Worm (Caenorhabditis elegans): ENCODE data around the gene srab-20.

Gene srab-20

ce11 chrV:3428697-3429096 is at the start of gene srab-20:
Gene srab-20, plus strand, starts transcription at chrV:3428997.
- TF ChIP-seq nhr-237 (tag; optimal IDR thresholded peaks at IDR 0.05), result no peak
- no peak for TF ChIP-seq ama-1 (optimal IDR thresholded peaks at IDR 0.05)
- no peak for TF ChIP-seq isw-1 (GFP tag; IDR thresholded peaks at IDR 0.05)
- no peak for TF ChIP-seq lin-35 (GFP tag; optimal IDR thresholded peaks at IDR 0.05)
- TF ChIP-seq mef-2 (tag; optimal IDR thresholded peaks at IDR 0.05), result no peak
- TF ChIP-seq snpc-4 (tag; optimal IDR thresholded peaks at IDR 0.05), result no peak
- TF ChIP-seq rnt-1 (tag; optimal IDR thresholded peaks at IDR 0.05), result no peak
- no peak for TF ChIP-seq vab-15 (tag; optimal IDR thresholded peaks at IDR 0.05)
- TF ChIP-seq nhr-47 (tag; optimal IDR thresholded peaks at IDR 0.05), result no peak

- TF ChIP-seq rnt-1 (tag; optimal IDR thresholded peaks at IDR 0.05) (peak; percentile 58), swsn-7 (tag; optimal IDR thresholded peaks at IDR 0.05) (no peak), tlp-1 (tag; optimal IDR thresholded peaks at IDR 0.05) (no peak), snu-23 (GFP tag; optimal IDR thresholded peaks at IDR 0.05) (peak; percentile 42), hpl-2 (GFP tag; optimal IDR thresholded peaks at IDR 0.05) (no peak), sox-4 (tag; optimal IDR thresholded peaks at IDR 0.05) (no peak), fkh-10 (GFP tag; optimal IDR thresholded peaks at IDR 0.05) (no peak), lin-35 (GFP tag; optimal IDR thresholded peaks at IDR 0.05) (peak in 1 of 2 experiments; percentile 14), snpc-4 (tag; optimal IDR thresholded peaks at IDR 0.05) (no peak), fkh-8 (tag; optimal IDR thresholded peaks at IDR 0.05) (no peak), C16A3.4 (tag; optimal IDR thresholded peaks at IDR 0.05) (no peak), unc-30 (tag; optimal IDR thresholded peaks at IDR 0.05) (no peak), ama-1 (optimal IDR thresholded peaks at IDR 0.05) (no peak), egl-27 (tag; optimal IDR thresholded peaks at IDR 0.05) (no peak), F16B12.6 (tag; optimal IDR thresholded peaks at IDR 0.05) (no peak), nhr-90 (tag; optimal IDR thresholded peaks at IDR 0.05; ENCODE audit: poor library complexity) (no peak), ets-5 (GFP tag; IDR thresholded peaks at IDR 0.05) (no peak), alr-1 (tag; optimal IDR thresholded peaks at IDR 0.05; ENCODE audit: borderline replicate concordance) (no peak), efl-1 (optimal IDR thresholded peaks at IDR 0.05) (peak; percentile 15 to 17), efl-1 (GFP tag; optimal IDR thresholded peaks at IDR 0.05 in 1 of 2) (no peak), nhr-28 (tag; optimal IDR thresholded peaks at IDR 0.05) (no peak), nhr-12 (tag; optimal IDR thresholded peaks at IDR 0.05) (no peak), zip-4 (GFP tag; optimal IDR thresholded peaks at IDR 0.05) (no peak), isw-1 (GFP tag; IDR thresholded peaks at IDR 0.05) (no peak), Y116A8C.19 (tag; optimal IDR thresholded peaks at IDR 0.05; ENCODE audit: borderline replicate concordance) (no peak), xbp-1 (tag; optimal IDR thresholded peaks at IDR 0.05) (no peak), C34B4.2 (tag; optimal IDR thresholded peaks at IDR 0.05) (no peak), efl-3 (GFP tag; optimal IDR thresholded peaks at IDR 0.05) (no peak), unc-62 (GFP tag; optimal IDR thresholded peaks at IDR 0.05) (no peak), zag-1 (tag; optimal IDR thresholded peaks at IDR 0.05) (no peak), pqm-1 (tag; optimal IDR thresholded peaks at IDR 0.05) (no peak), grh-1 (GFP tag; IDR thresholded peaks at IDR 0.05) (no peak), mep-1 (tag; optimal IDR thresholded peaks at IDR 0.05) (no peak), ceh-90 (tag; optimal IDR thresholded peaks at IDR 0.05) (no peak), mef-2 (tag; optimal IDR thresholded peaks at IDR 0.05) (no peak), nhr-84 (tag; optimal IDR thresholded peaks at IDR 0.05) (no peak), aha-1 (tag; optimal IDR thresholded peaks at IDR 0.05) (no peak), egl-13 (tag; optimal IDR thresholded peaks at IDR 0.05) (no peak), lir-3 (tag; optimal IDR thresholded peaks at IDR 0.05; ENCODE audit: poor library complexity) (no peak), unc-130 (tag; optimal IDR thresholded peaks at IDR 0.05) (no peak), ceh-63 (GFP tag; optimal IDR thresholded peaks at IDR 0.05) (no peak), ztf-11 (tag; optimal IDR thresholded peaks at IDR 0.05) (no peak), tbx-2 (tag; optimal IDR thresholded peaks at IDR 0.05) (no peak), lin-13 (GFP tag; optimal IDR thresholded peaks at IDR 0.05) (no peak), hlh-17 (GFP tag; optimal IDR thresholded peaks at IDR 0.05; ENCODE audit: borderline replicate concordance) (no peak), pag-3 (tag; optimal IDR thresholded peaks at IDR 0.05; ENCODE audit: borderline replicate concordance, insufficient read depth) (no peak), mdl-1 (tag; optimal IDR thresholded peaks at IDR 0.05) (no peak), sptf-1 (tag; optimal IDR thresholded peaks at IDR 0.05) (no peak), nhr-85 (tag) (peak; percentile 49)
These were observed 40.5 kb upstream of the srab-20 start for ce11 chrV:3388299-3388698.
